Fruit fly (Drosophila melanogaster) whole organism, embryonic: ENCODE data around the gene cic.

Experiments
- Asciz ChIP-seq: fragments of 200-800 bp; sonication (Bioruptor generic); optimal IDR thresholded peaks from 2 replicates; lab custom pipeline; 2017; ENCODE audit warnings: missing biosample characterization, mild to moderate bottlenecking, missing genetic modification characterization, missing genetic modification reagents
- C15 ChIP-seq: fragments of 200-800 bp; sonication (Bioruptor generic); IDR thresholded peaks from 3 replicates; pipeline ENCODE4 v1.3.6; 2022; ENCODE audit warnings: missing biosample characterization, missing genetic modification characterization
- CG12391 ChIP-seq: fragments of 200-800 bp; sonication (Bioruptor generic); optimal IDR thresholded peaks from 3 replicates; lab custom pipeline; 2018; ENCODE audit warnings: missing biosample characterization, mild to moderate bottlenecking, missing genetic modification characterization, moderate library complexity
- CG12769 ChIP-seq: fragments of 200-800 bp; sonication (Bioruptor generic); optimal IDR thresholded peaks from 2 replicates; lab custom pipeline; 2019; ENCODE audit warnings: missing biosample characterization, mild to moderate bottlenecking, missing genetic modification characterization, moderate library complexity
- CG15011 ChIP-seq: fragments of 200-800 bp; sonication (Bioruptor generic); optimal IDR thresholded peaks from 3 replicates; lab custom pipeline; 2018; ENCODE audit warnings: missing biosample characterization, mild to moderate bottlenecking, missing genetic modification characterization
- CG15479 ChIP-seq: fragments of 200-800 bp; sonication (Bioruptor generic); optimal IDR thresholded peaks from 3 replicates; lab custom pipeline; 2019; ENCODE audit warnings: missing biosample characterization, mild to moderate bottlenecking, missing genetic modification characterization, moderate library complexity
- CG1647 ChIP-seq: fragments of 200-800 bp; sonication (Bioruptor generic); optimal IDR thresholded peaks from 3 replicates; lab custom pipeline; 2016; ENCODE audit warnings: missing biosample characterization, missing genetic modification characterization
- CG17568 ChIP-seq: fragments of 200-800 bp; sonication (Bioruptor generic); optimal IDR thresholded peaks from 2 replicates; lab custom pipeline; 2018; ENCODE audit warnings: missing biosample characterization, mild to moderate bottlenecking, missing genetic modification characterization, moderate library complexity
- CG17912 ChIP-seq: fragments of 200-800 bp; sonication (Bioruptor generic); optimal IDR thresholded peaks from 2 replicates; lab custom pipeline; 2018; ENCODE audit warnings: missing biosample characterization, mild to moderate bottlenecking, missing genetic modification characterization
- CG2875 ChIP-seq: fragments of 200-800 bp; sonication (Bioruptor generic); optimal IDR thresholded peaks from 2 replicates; lab custom pipeline; 2017; ENCODE audit warnings: missing biosample characterization, mild to moderate bottlenecking, missing genetic modification characterization, missing genetic modification reagents
- CG31224 ChIP-seq: fragments of 200-800 bp; sonication (Bioruptor generic); IDR thresholded peaks from 2 replicates; pipeline ENCODE4 v1.3.6; 2022; ENCODE audit warnings: missing biosample characterization, missing genetic modification characterization
- CG32772 ChIP-seq: fragments of 200-800 bp; sonication (Bioruptor generic); IDR thresholded peaks from 2 replicates; pipeline ENCODE4 v1.3.6; 2022; ENCODE audit warnings: missing biosample characterization, missing genetic modification characterization
- CG3726 ChIP-seq: fragments of 200-800 bp; sonication (Bioruptor generic); IDR thresholded peaks from 3 replicates; pipeline ENCODE4, ENCODE4 v1.3.6; 2022; ENCODE audit warnings: missing biosample characterization, missing genetic modification characterization
- CG7839 ChIP-seq: fragments of 200-800 bp; sonication (Bioruptor generic); optimal IDR thresholded peaks from 3 replicates; lab custom pipeline; 2018; ENCODE audit warnings: missing biosample characterization, mild to moderate bottlenecking, missing genetic modification characterization, moderate library complexity
- CG9437 ChIP-seq: fragments of 200-800 bp; sonication (Bioruptor generic); optimal IDR thresholded peaks from 2 replicates; lab custom pipeline; 2018; ENCODE audit warnings: missing biosample characterization, mild to moderate bottlenecking, missing genetic modification characterization
- Camta ChIP-seq: fragments of 200-800 bp; sonication (Bioruptor generic); optimal IDR thresholded peaks from 2 replicates; lab custom pipeline; 2016; ENCODE audit warnings: missing biosample characterization, missing genetic modification characterization
- D ChIP-seq, 2 experiments: fragments of 200-800 bp in 1 of 2; fragments of >200 bp in 1 of 2; sonication (Bioruptor generic) in 1 of 2; optimal IDR thresholded peaks; 2 replicates in 1 of 2; 3 replicates in 1 of 2; lab custom pipeline; 2017; ENCODE audit warnings: mild to moderate bottlenecking in 1 of 2, missing biosample characterization in 1 of 2, missing genetic modification characterization in 1 of 2, missing genetic modification reagents in 1 of 2
- Fer1 ChIP-seq: fragments of 200-800 bp; sonication (Bioruptor generic); optimal IDR thresholded peaks from 2 replicates; lab custom pipeline; 2017; ENCODE audit warnings: missing biosample characterization, mild to moderate bottlenecking, missing genetic modification characterization
- HHEX ChIP-seq: fragments of 200-800 bp; sonication (Bioruptor generic); optimal IDR thresholded peaks from 3 replicates; lab custom pipeline; 2017; ENCODE audit warnings: missing biosample characterization, mild to moderate bottlenecking, missing genetic modification characterization, missing genetic modification reagents
- HLH3B ChIP-seq: fragments of 200-800 bp; sonication (Bioruptor generic); IDR thresholded peaks from 2 replicates; pipeline ENCODE4 v1.3.6; 2022; ENCODE audit warnings: missing biosample characterization, missing genetic modification characterization
- Hand ChIP-seq: fragments of 200-800 bp; sonication (Bioruptor generic); optimal IDR thresholded peaks from 2 replicates; lab custom pipeline; 2017; ENCODE audit warnings: mild to moderate bottlenecking, missing biosample characterization, missing genetic modification reagents, missing genetic modification characterization
- Hey ChIP-seq: fragments of 200-800 bp; sonication (Bioruptor generic); optimal IDR thresholded peaks from 3 replicates; lab custom pipeline; 2018; ENCODE audit warnings: missing biosample characterization, mild to moderate bottlenecking, missing genetic modification characterization
- HmgD ChIP-seq: fragments of 200-800 bp; sonication (Bioruptor generic); optimal IDR thresholded peaks from 3 replicates; lab custom pipeline; 2016; ENCODE audit warnings: missing biosample characterization, missing genetic modification characterization
- Lhr ChIP-seq: fragments of 200-800 bp; sonication (Bioruptor generic); optimal IDR thresholded peaks from 3 replicates; lab custom pipeline; 2017; ENCODE audit warnings: mild to moderate bottlenecking, missing biosample characterization, missing genetic modification reagents, missing genetic modification characterization
- Meics ChIP-seq: fragments of 200-800 bp; sonication (Bioruptor generic); optimal IDR thresholded peaks from 2 replicates; lab custom pipeline; 2017; ENCODE audit warnings: missing biosample characterization, mild to moderate bottlenecking, missing genetic modification characterization
- Neu2 ChIP-seq: fragments of 200-800 bp; sonication (Bioruptor generic); optimal IDR thresholded peaks from 3 replicates; lab custom pipeline; 2016; ENCODE audit warnings: missing biosample characterization, missing genetic modification characterization, borderline replicate concordance
- Nf-YA ChIP-seq: fragments of 200-800 bp; sonication (Bioruptor generic); IDR thresholded peaks from 2 replicates; pipeline ENCODE4 v1.3.6; 2022; ENCODE audit warnings: missing biosample characterization, missing genetic modification characterization
- Opbp ChIP-seq: fragments of 200-800 bp; sonication (Bioruptor generic); IDR thresholded peaks from 3 replicates; pipeline ENCODE4 v1.3.6; 2022; ENCODE audit warnings: missing biosample characterization, missing genetic modification characterization; ENCODE audit not compliant: partially characterized antibody
- Sin3A ChIP-seq: fragments of >200 bp; optimal IDR thresholded peaks from 2 replicates; lab custom pipeline; 2018
- Stat92E ChIP-seq, 3 experiments: fragments of >200 bp in 2 of 3; fragments of 200-800 bp in 1 of 3; sonication (Bioruptor generic) in 1 of 3; optimal IDR thresholded peaks; 2 replicates each; lab custom pipeline; 2017 to 2019; ENCODE audit warnings: missing biosample characterization in 3 of 3, missing genetic modification characterization in 3 of 3, mild to moderate bottlenecking in 1 of 3, moderate library complexity in 1 of 3
- Xbp1 ChIP-seq: fragments of 200-800 bp; sonication (Bioruptor generic); optimal IDR thresholded peaks from 3 replicates; lab custom pipeline; 2016; ENCODE audit warnings: missing biosample characterization, mild to moderate bottlenecking, missing genetic modification characterization
- abd-A ChIP-seq: fragments of 200-800 bp; sonication (Bioruptor generic); optimal IDR thresholded peaks from 3 replicates; lab custom pipeline; 2019; ENCODE audit warnings: missing biosample characterization, mild to moderate bottlenecking, missing genetic modification characterization, moderate library complexity
- ara ChIP-seq: fragments of 200-800 bp; sonication (Bioruptor generic); IDR thresholded peaks from 2 replicates; pipeline ENCODE4 v1.3.6; 2022; ENCODE audit warnings: missing biosample characterization, missing genetic modification characterization
- ash1 ChIP-seq: fragments of 200-800 bp; sonication (Bioruptor generic); optimal IDR thresholded peaks from 2 replicates; lab custom pipeline; 2018; ENCODE audit warnings: missing biosample characterization, mild to moderate bottlenecking, missing genetic modification characterization
- corto ChIP-seq: fragments of 200-800 bp; sonication (Bioruptor generic); optimal IDR thresholded peaks from 2 replicates; lab custom pipeline; 2016; ENCODE audit warnings: missing biosample characterization, mild to moderate bottlenecking, missing genetic modification characterization, moderate library complexity
- crol ChIP-seq: fragments of 200-800 bp; sonication (Bioruptor generic); IDR thresholded peaks from 2 replicates; pipeline ENCODE4 v1.3.6; 2022; ENCODE audit warnings: missing biosample characterization, missing genetic modification characterization
- dimm ChIP-seq: fragments of 200-800 bp; sonication (Bioruptor generic); IDR thresholded peaks from 2 replicates; pipeline ENCODE4 v1.3.6; 2022; ENCODE audit warnings: missing biosample characterization, missing genetic modification characterization
- dm ChIP-seq: fragments of 200-800 bp; sonication (Bioruptor generic); optimal IDR thresholded peaks from 3 replicates; lab custom pipeline; 2016; ENCODE audit warnings: missing biosample characterization, missing genetic modification characterization
- dmrt99B ChIP-seq: fragments of 200-800 bp; sonication (Bioruptor generic); optimal IDR thresholded peaks from 2 replicates; lab custom pipeline; 2018; ENCODE audit warnings: missing biosample characterization, mild to moderate bottlenecking, missing genetic modification characterization, moderate library complexity
- eve ChIP-seq, 2 experiments: fragments of >200 bp; optimal IDR thresholded peaks; 2 replicates each; lab custom pipeline; 2017; ENCODE audit warnings: missing biosample characterization in 2 of 2, missing genetic modification characterization in 2 of 2
- gce ChIP-seq: fragments of 200-800 bp; sonication (Bioruptor generic); IDR thresholded peaks from 3 replicates; pipeline ENCODE4 v1.3.6; 2022; ENCODE audit warnings: missing biosample characterization, missing genetic modification characterization
- nmo ChIP-seq: fragments of 200-800 bp; sonication (Bioruptor generic); optimal IDR thresholded peaks from 2 replicates; lab custom pipeline; 2018; ENCODE audit warnings: missing biosample characterization, mild to moderate bottlenecking, missing genetic modification characterization, moderate library complexity
- seq ChIP-seq: fragments of 200-800 bp; sonication (Bioruptor generic); IDR thresholded peaks from 2 replicates; pipeline ENCODE4 v1.3.6; 2022; ENCODE audit warnings: missing biosample characterization, missing genetic modification characterization
- slbo ChIP-seq: fragments of 200-800 bp; sonication (Bioruptor generic); IDR thresholded peaks from 2 replicates; pipeline ENCODE4 v1.3.6; 2022; ENCODE audit warnings: missing biosample characterization, missing genetic modification characterization
- slou ChIP-seq: fragments of 200-800 bp; sonication (Bioruptor generic); optimal IDR thresholded peaks from 3 replicates; lab custom pipeline; 2016; ENCODE audit warnings: missing biosample characterization, missing genetic modification characterization
- sug ChIP-seq: fragments of 200-800 bp; optimal IDR thresholded peaks from 2 replicates; lab custom pipeline; 2019; ENCODE audit warnings: missing biosample characterization, mild to moderate bottlenecking, missing genetic modification characterization, moderate library complexity
- unpg ChIP-seq: fragments of 200-800 bp; sonication (Bioruptor generic); optimal IDR thresholded peaks from 3 replicates; lab custom pipeline; 2018; ENCODE audit warnings: missing biosample characterization, mild to moderate bottlenecking, missing genetic modification characterization, moderate library complexity
- vfl ChIP-seq: fragments of 200-800 bp; sonication (Bioruptor generic); optimal IDR thresholded peaks from 2 replicates; lab custom pipeline; 2016; ENCODE audit warnings: missing biosample characterization, missing genetic modification characterization
- z ChIP-seq: fragments of 200-800 bp; sonication (Bioruptor generic); IDR thresholded peaks from 3 replicates; pipeline ENCODE4 v1.3.6; 2022; ENCODE audit warnings: missing biosample characterization, missing genetic modification characterization

cic gene

dm6 chr3R:20253002-20253584 is 523 bp downstream of the cic start (continued):
- TF ChIP-seq Hand: no peak
- TF ChIP-seq Camta (GFP tag; lab: Kevin White, UChicago): peak; percentile 76
- peak; percentile 74 for TF ChIP-seq CG2875 (GFP tag; lab: Kevin White, UChicago)
- TF ChIP-seq Hey: peak; percentile 50
- TF ChIP-seq HmgD: peak; percentile 35
- TF ChIP-seq Opbp (GFP tag; lab: Robert Waterston, UW): no peak
- TF ChIP-seq HLH3B (GFP tag; lab: Robert Waterston, UW): peak; percentile 84
- no peak for TF ChIP-seq CG9437 (GFP tag; lab: Kevin White, UChicago)
- TF ChIP-seq D (optimal IDR thresholded peaks at IDR 0.05; lab: Kevin White, UChicago): no peak
- peak; percentile 73 for TF ChIP-seq D (GFP tag; optimal IDR thresholded peaks at IDR 0.05; lab: Kevin White, UChicago)
- peak; percentile 55 for TF ChIP-seq crol (GFP tag; lab: Robert Waterston, UW)
- peak; percentile 54 for TF ChIP-seq ash1 (GFP tag; lab: Kevin White, UChicago)
- no peak for TF ChIP-seq CG3726
- peak; percentile 85 for TF ChIP-seq Xbp1
- TF ChIP-seq z (GFP tag; lab: Robert Waterston, UW): peak; percentile 65
- TF ChIP-seq dmrt99B (tag; lab: Kevin White, UChicago): peak; percentile 85
- TF ChIP-seq CG31224: peak; percentile 86
- TF ChIP-seq seq (GFP tag; lab: Robert Waterston, UW): peak; percentile 85
- TF ChIP-seq Fer1 (GFP tag; lab: Kevin White, UChicago): peak; percentile 78
- no peak for TF ChIP-seq CG17912 (GFP tag; lab: Kevin White, UChicago)
- TF ChIP-seq Sin3A: no peak
- peak; percentile 80 for TF ChIP-seq CG1647 (GFP tag; lab: Kevin White, UChicago)
- peak; percentile 66 for TF ChIP-seq dm (GFP tag; lab: Kevin White, UChicago)
- peak in 1 of 2 experiments; percentile 55 for TF ChIP-seq eve (GFP tag; optimal IDR thresholded peaks at IDR 0.05; lab: Kevin White, UChicago)
- no peak for TF ChIP-seq sug
- peak; percentile 53; the same call in 1 of the 3 replicates for TF ChIP-seq C15 (GFP tag; lab: Robert Waterston, UW)
- TF ChIP-seq Neu2: peak; percentile 12
- TF ChIP-seq CG12391 (tag; lab: Kevin White, UChicago): peak; percentile 76
- TF ChIP-seq Asciz: peak; percentile 73
- peak; percentile 86 for TF ChIP-seq Meics (GFP tag; lab: Kevin White, UChicago)
- TF ChIP-seq vfl (GFP tag; lab: Kevin White, UChicago): peak; percentile 83
- TF ChIP-seq slbo (GFP tag; lab: Robert Waterston, UW): peak; percentile 92
- TF ChIP-seq Lhr (GFP tag; lab: Kevin White, UChicago): peak; percentile 41
- peak; percentile 76 for TF ChIP-seq gce (GFP tag; lab: Robert Waterston, UW)
- peak; percentile 39 for TF ChIP-seq CG15011 (GFP tag; lab: Kevin White, UChicago)
- peak; percentile 53 for TF ChIP-seq abd-A (tag; lab: Kevin White, UChicago)
- peak; percentile 88; the same call in 1 of the 2 replicates for TF ChIP-seq CG32772 (GFP tag; lab: Robert Waterston, UW)
- peak; percentile 28 for TF ChIP-seq CG17568 (GFP tag; lab: Kevin White, UChicago)
- 0 out of 2 replicates have a peak, but pooled peaks have one; percentile 23 for TF ChIP-seq dimm (GFP tag; lab: Robert Waterston, UW)
- TF ChIP-seq Nf-YA (GFP tag; lab: Robert Waterston, UW): peak; percentile 73
- peak; percentile 70 for TF ChIP-seq slou (GFP tag; lab: Kevin White, UChicago)
- peak; percentile 88 for TF ChIP-seq ara
- peak; percentile 94 for TF ChIP-seq CG12769
- peak; percentile 86 for TF ChIP-seq CG7839 (tag; lab: Kevin White, UChicago)
- no peak for TF ChIP-seq CG15479
- TF ChIP-seq unpg (GFP tag; lab: Kevin White, UChicago): peak; percentile 89
- TF ChIP-seq nmo (GFP tag; lab: Kevin White, UChicago): peak; percentile 79
- TF ChIP-seq corto (GFP tag; lab: Kevin White, UChicago): peak; percentile 92
- TF ChIP-seq Stat92E (GFP tag; optimal IDR thresholded peaks at IDR 0.05; lab: Kevin White, UChicago): no peak
- TF ChIP-seq HHEX (GFP tag; lab: Kevin White, UChicago): peak; percentile 87
